Fruit fly (Drosophila melanogaster): ENCODE measurements around the gene CG11417.

Gene CG11417

DNA sequence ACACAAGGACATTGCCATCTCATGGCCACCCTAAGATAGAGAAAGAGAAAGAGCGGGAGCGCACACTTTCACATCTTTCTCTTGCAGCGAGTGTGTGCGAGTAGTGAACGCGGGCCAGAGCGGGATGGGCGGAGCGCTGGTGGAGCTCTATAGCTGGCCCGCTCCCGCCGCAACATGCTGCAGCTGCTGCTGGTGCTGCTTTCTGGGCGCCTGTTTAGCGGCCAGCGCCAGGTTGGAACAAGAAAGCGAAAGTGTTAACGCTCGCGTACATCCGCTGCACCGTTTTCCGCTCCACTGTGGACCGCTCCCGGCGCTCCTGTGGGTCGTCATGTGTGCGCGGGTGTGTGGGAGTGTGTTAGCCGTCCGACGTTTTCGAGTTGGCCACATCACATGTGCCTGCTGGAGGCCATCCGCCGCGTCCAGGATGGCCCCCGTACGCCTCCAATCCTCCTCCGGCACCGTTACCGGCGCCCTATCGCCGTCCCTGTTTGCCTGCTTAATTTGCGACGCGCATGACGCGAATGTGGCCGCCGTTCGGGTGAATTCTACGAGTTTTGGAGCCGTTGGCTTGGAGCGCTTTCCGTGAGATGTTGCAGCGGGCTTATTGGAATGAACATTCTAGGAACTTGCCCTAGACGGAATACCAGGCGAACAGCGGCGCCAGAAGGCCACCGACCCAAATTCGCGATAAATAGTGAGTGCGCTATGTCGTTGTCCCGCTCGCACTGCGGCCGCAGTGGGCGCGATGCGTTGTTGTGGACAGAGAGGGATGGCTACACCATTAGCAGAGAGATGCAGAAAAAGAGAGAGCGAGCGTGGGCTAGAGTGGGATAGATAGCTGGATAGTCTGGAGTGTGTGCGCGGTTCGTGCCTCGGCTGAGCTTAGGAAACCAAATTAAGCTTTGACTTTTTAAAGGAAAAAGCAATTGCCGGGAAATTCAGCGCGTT is 45.5 kb downstream of the CG11417 start (continued):
- TF ChIP-seq nau (GFP tag; optimal IDR thresholded peaks at IDR 0.05) (no peak), CG9437 (GFP tag; optimal IDR thresholded peaks at IDR 0.05) (no peak), Oaz (GFP tag; IDR thresholded peaks at IDR 0.05) (0 out of 2 replicates have a peak, but pooled peaks have one; percentile 11), CG18599 (GFP tag; optimal IDR thresholded peaks at IDR 0.05) (peak; percentile 58), ato (GFP tag; IDR thresholded peaks at IDR 0.05; ENCODE audit: partially characterized antibody) (peak; percentile 43; the same call in 1 of the 2 replicates), CoRest (tag; optimal IDR thresholded peaks at IDR 0.05) (peak; percentile 29), GATAe (GFP tag; conservative IDR thresholded peaks at IDR 0.05) (no peak), Hr78 (GFP tag; optimal IDR thresholded peaks at IDR 0.05) (no peak), Sry-β (GFP tag; optimal IDR thresholded peaks at IDR 0.05) (no peak), psq (GFP tag; optimal IDR thresholded peaks at IDR 0.05) (no peak), stwl (tag; optimal IDR thresholded peaks at IDR 0.05) (peak; percentile 27), CG2199 (GFP tag; IDR thresholded peaks at IDR 0.05) (0 out of 3 replicates have a peak, but pooled peaks have one; percentile 18), sisA (GFP tag; IDR thresholded peaks at IDR 0.05) (no peak), Bteb2 (GFP tag; optimal IDR thresholded peaks at IDR 0.05) (no peak), Drgx (GFP tag; IDR thresholded peaks at IDR 0.05) (0 out of 2 replicates have a peak, but pooled peaks have one; percentile 4), lola (GFP tag; optimal IDR thresholded peaks at IDR 0.05) (no peak), dan (GFP tag; IDR thresholded peaks at IDR 0.05) (no peak), Dip2 (GFP tag; IDR thresholded peaks at IDR 0.05) (no peak), CG13424 (tag; optimal IDR thresholded peaks at IDR 0.05) (no peak), CG7987 (GFP tag; optimal IDR thresholded peaks at IDR 0.05) (no peak), maf-S (GFP tag; optimal IDR thresholded peaks at IDR 0.05) (no peak), CG12744 (GFP tag; optimal IDR thresholded peaks at IDR 0.05) (no peak), CG31224 (GFP tag; IDR thresholded peaks at IDR 0.05) (peak; percentile 99), CG6854 (GFP tag; optimal IDR thresholded peaks at IDR 0.05) (no peak), CG12071 (GFP tag; optimal IDR thresholded peaks at IDR 0.05) (no peak), sens (GFP tag) (no peak), HLH3B (GFP tag; IDR thresholded peaks at IDR 0.05) (no peak), CG15269 (tag; optimal IDR thresholded peaks at IDR 0.05) (no peak)

- TF ChIP-seq Hey (tag; optimal IDR thresholded peaks at IDR 0.05) = peak; percentile 37
- TF ChIP-seq Ravus (GFP tag; IDR thresholded peaks at IDR 0.05) = no peak
- peak; percentile 83 for TF ChIP-seq CTCF (GFP tag; optimal IDR thresholded peaks at IDR 0.05)
- peak; percentile 59 for TF ChIP-seq onecut (GFP tag; IDR thresholded peaks at IDR 0.05)
Measured at dm6 chrX:1405012-1405411, 51.2 kb downstream of the CG11417 start.

DNA sequence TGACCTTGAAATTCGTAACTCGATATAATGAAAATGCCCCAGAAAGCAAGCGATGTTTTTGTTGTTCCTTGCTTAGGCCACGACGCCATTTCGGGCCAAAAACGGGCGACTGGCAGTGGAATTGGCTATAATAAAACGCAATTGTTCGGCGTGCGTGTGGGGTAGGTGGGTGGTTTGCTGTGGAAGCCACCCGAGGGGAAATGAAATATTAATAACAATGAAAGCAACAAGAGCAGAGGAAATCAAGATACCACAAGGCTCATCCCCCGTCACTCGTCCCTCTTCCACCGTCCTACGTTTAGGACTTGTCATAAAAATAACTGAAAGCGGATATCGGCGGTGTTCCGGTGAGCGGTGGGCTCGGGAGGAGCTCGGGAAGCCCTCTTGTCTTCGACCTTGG is 52.0 kb downstream of the CG11417 start:
- TF ChIP-seq Ets97D (GFP tag; optimal IDR thresholded peaks at IDR 0.05) = no peak
- no peak for TF ChIP-seq sr (GFP tag; IDR thresholded peaks at IDR 0.05)
- TF ChIP-seq zen2 (GFP tag; IDR thresholded peaks at IDR 0.05; ENCODE audit: partially characterized antibody) = no peak
- no peak for TF ChIP-seq CG3838 (GFP tag; optimal IDR thresholded peaks at IDR 0.05)
- no peak for TF ChIP-seq MESR4 (GFP tag; optimal IDR thresholded peaks at IDR 0.05)
- TF ChIP-seq bcd (GFP tag; optimal IDR thresholded peaks at IDR 0.05) = no peak
- TF ChIP-seq CG6813 (GFP tag; optimal IDR thresholded peaks at IDR 0.05) = no peak
- TF ChIP-seq gt (GFP tag; IDR thresholded peaks at IDR 0.05) = no peak
- TF ChIP-seq seq (GFP tag; IDR thresholded peaks at IDR 0.05) = no peak
- TF ChIP-seq CG6854 (GFP tag; optimal IDR thresholded peaks at IDR 0.05) = no peak
- TF ChIP-seq CG18599 (GFP tag; optimal IDR thresholded peaks at IDR 0.05) = no peak
- TF ChIP-seq CG18476 (GFP tag; optimal IDR thresholded peaks at IDR 0.05) = no peak
- peak; percentile 15 for TF ChIP-seq Deaf1 (tag; optimal IDR thresholded peaks at IDR 0.05)
- no peak for TF ChIP-seq zfh2 (GFP tag; optimal IDR thresholded peaks at IDR 0.05)
- TF ChIP-seq CG13894 (tag; optimal IDR thresholded peaks at IDR 0.05) = peak; percentile 6
- TF ChIP-seq ken (GFP tag; IDR thresholded peaks at IDR 0.05) = no peak
- no peak for TF ChIP-seq CG33213 (GFP tag; optimal IDR thresholded peaks at IDR 0.05)
- TF ChIP-seq CG5953 (GFP tag; IDR thresholded peaks at IDR 0.05) = no peak
- TF ChIP-seq kay (GFP tag; optimal IDR thresholded peaks at IDR 0.05) = no peak
